Worm (Caenorhabditis elegans) whole organism, L1 larva: ENCODE data around the gene vars-1.
A peak's percentile ranks its signal among the peaks of the same experiment; 100 is the strongest.

Experiments used
- C04F5.9 ChIP-seq: sonication (generic microtip); optimal IDR thresholded peaks from 2 replicates; lab custom pipeline; 2016; ENCODE audit warnings: missing genetic modification characterization, missing compliant biosample characterization
- C16A3.4 ChIP-seq: fragments of 150-350 bp; optimal IDR thresholded peaks from 2 replicates; lab custom pipeline; 2014; ENCODE audit warnings: missing biosample characterization, missing genetic modification characterization
- C34B4.2 ChIP-seq: sonication (generic microtip); optimal IDR thresholded peaks from 2 replicates; lab custom pipeline; 2017; ENCODE audit warnings: mild to moderate bottlenecking, missing genetic modification characterization, missing compliant biosample characterization
- Y116A8C.19 ChIP-seq: sonication (generic microtip); optimal IDR thresholded peaks from 2 replicates; lab custom pipeline; 2016; ENCODE audit warnings: missing compliant biosample characterization, missing genetic modification characterization, borderline replicate concordance
- ama-1 ChIP-seq: fragments of 150-350 bp; optimal IDR thresholded peaks from 2 replicates; lab custom pipeline; 2014
- blmp-1 ChIP-seq: fragments of 150-350 bp; optimal IDR thresholded peaks from 2 replicates; lab custom pipeline; 2014; ENCODE audit warnings: missing biosample characterization, missing genetic modification characterization
- ceh-8 ChIP-seq: fragments of 200-800 bp; sonication (Bioruptor generic); optimal IDR thresholded peaks from 2 replicates; lab custom pipeline; 2018; ENCODE audit warnings: mild to moderate bottlenecking, missing genetic modification characterization, moderate library complexity, missing compliant biosample characterization
- ceh-88 ChIP-seq: fragments of 200-800 bp; sonication (Bioruptor generic); IDR thresholded peaks from 2 replicates; pipeline ENCODE4 v1.3.6; 2022; ENCODE audit warnings: missing genetic modification characterization, missing compliant biosample characterization
- ceh-90 ChIP-seq: sonication (generic microtip); optimal IDR thresholded peaks from 2 replicates; lab custom pipeline; 2016; ENCODE audit warnings: missing genetic modification characterization, missing compliant biosample characterization
- dpl-1 ChIP-seq, 3 experiments: fragments of 150-350 bp in 2 of 3; sonication (generic microtip) in 1 of 3; optimal IDR thresholded peaks; 2 replicates each; lab custom pipeline; 2014 to 2017; ENCODE audit warnings: missing biosample characterization in 3 of 3, missing genetic modification characterization in 3 of 3, missing genetic modification reagents in 3 of 3
- dsc-1 ChIP-seq: sonication (generic microtip); optimal IDR thresholded peaks from 2 replicates; lab custom pipeline; 2016; ENCODE audit warnings: mild to moderate bottlenecking, missing genetic modification characterization, missing compliant biosample characterization
- egl-13 ChIP-seq: sonication (generic microtip); optimal IDR thresholded peaks from 2 replicates; lab custom pipeline; 2016; ENCODE audit warnings: missing genotype, missing genetic modification reagents, missing genetic modification characterization, missing compliant biosample characterization
- egl-27 ChIP-seq, 2 experiments: fragments of 150-350 bp in 1 of 2; sonication (generic microtip); optimal IDR thresholded peaks; 3 replicates each; lab custom pipeline; 2017 to 2018; ENCODE audit warnings: missing biosample characterization in 2 of 2, missing genetic modification characterization in 2 of 2, missing genetic modification reagents in 2 of 2
- elt-3 ChIP-seq, 6 experiments: fragments of 150-350 bp in 1 of 6; sonication (generic microtip); optimal IDR thresholded peaks; 2 replicates each; lab custom pipeline; 2017 to 2018; ENCODE audit warnings: missing biosample characterization in 6 of 6, missing genetic modification characterization in 6 of 6, inconsistent platforms in 1 of 6
- ets-5 ChIP-seq: fragments of 200-800 bp; sonication (Bioruptor generic); IDR thresholded peaks from 2 replicates; pipeline ENCODE4 v1.3.6; 2022; ENCODE audit warnings: missing genetic modification characterization, missing compliant biosample characterization
- hpl-2 ChIP-seq: fragments of 150-350 bp; optimal IDR thresholded peaks from 2 replicates; lab custom pipeline; 2014; ENCODE audit warnings: missing biosample characterization, missing genetic modification reagents, missing genetic modification characterization
- irx-1 ChIP-seq: sonication (generic microtip); optimal IDR thresholded peaks from 2 replicates; lab custom pipeline; 2016; ENCODE audit warnings: missing genetic modification characterization, missing compliant biosample characterization
- lin-15B ChIP-seq: fragments of 150-350 bp; sonication (generic microtip); optimal IDR thresholded peaks from 3 replicates; lab custom pipeline; 2014; ENCODE audit warnings: missing biosample characterization, missing genetic modification characterization
- lin-35 ChIP-seq, 2 experiments: fragments of 150-350 bp; optimal IDR thresholded peaks; 2 replicates each; lab custom pipeline; 2014; ENCODE audit warnings: missing biosample characterization in 2 of 2, missing genetic modification characterization in 2 of 2, missing genetic modification reagents in 2 of 2
- lin-39 ChIP-seq: fragments of 150-350 bp; optimal IDR thresholded peaks from 2 replicates; lab custom pipeline; 2014; ENCODE audit warnings: missing biosample characterization, missing genetic modification reagents, missing genetic modification characterization
- mab-9 ChIP-seq: fragments of 200-800 bp; sonication (Bioruptor generic); IDR thresholded peaks from 2 replicates; pipeline ENCODE4 v1.3.6; 2022; ENCODE audit warnings: missing genetic modification reagents, missing genetic modification characterization, missing compliant biosample characterization
- mdl-1 ChIP-seq, 2 experiments: fragments of 150-350 bp; optimal IDR thresholded peaks; 2 replicates each; lab custom pipeline; 2014 to 2017; ENCODE audit warnings: missing biosample characterization in 2 of 2, missing genetic modification characterization in 2 of 2, inconsistent platforms in 1 of 2
- mef-2 ChIP-seq: fragments of 150-350 bp; optimal IDR thresholded peaks from 2 replicates; lab custom pipeline; 2014; ENCODE audit warnings: missing biosample characterization, missing genetic modification characterization
- mep-1 ChIP-seq: fragments of 150-350 bp; optimal IDR thresholded peaks from 2 replicates; lab custom pipeline; 2014; ENCODE audit warnings: missing biosample characterization, missing genetic modification characterization
- nhr-11 ChIP-seq: fragments of 150-350 bp; optimal IDR thresholded peaks from 2 replicates; lab custom pipeline; 2014; ENCODE audit warnings: missing biosample characterization, missing genetic modification characterization
- nhr-12 ChIP-seq: sonication (generic microtip); optimal IDR thresholded peaks from 2 replicates; lab custom pipeline; 2017; ENCODE audit warnings: missing biosample characterization, missing genetic modification characterization
- nhr-19 ChIP-seq: fragments of 200-800 bp; sonication (Bioruptor generic); conservative IDR thresholded peaks from 2 replicates; pipeline ENCODE4 v1.3.6; 2022; ENCODE audit warnings: missing genetic modification characterization, missing compliant biosample characterization
- nhr-20 ChIP-seq: sonication (generic microtip); optimal IDR thresholded peaks from 2 replicates; lab custom pipeline; 2016; ENCODE audit warnings: mild to moderate bottlenecking, missing genetic modification characterization, missing compliant biosample characterization
- nhr-237 ChIP-seq: fragments of 150-350 bp; optimal IDR thresholded peaks from 2 replicates; lab custom pipeline; 2014; ENCODE audit warnings: missing biosample characterization, missing genetic modification characterization
- nhr-47 ChIP-seq: sonication (generic microtip); optimal IDR thresholded peaks from 2 replicates; lab custom pipeline; 2016; ENCODE audit warnings: mild to moderate bottlenecking, missing genetic modification characterization, moderate library complexity, missing compliant biosample characterization
- nhr-71 ChIP-seq: sonication (generic microtip); optimal IDR thresholded peaks from 2 replicates; lab custom pipeline; 2016; ENCODE audit warnings: mild to moderate bottlenecking, missing genetic modification characterization, moderate library complexity, missing compliant biosample characterization
- nhr-84 ChIP-seq: sonication (generic microtip); optimal IDR thresholded peaks from 2 replicates; lab custom pipeline; 2017; ENCODE audit warnings: missing biosample characterization, missing genetic modification characterization
- nhr-85 ChIP-seq: sonication (generic microtip); peaks from one replicate; lab custom pipeline; 2016; ENCODE audit warnings: missing genetic modification characterization, inconsistent platforms, missing compliant biosample characterization
- nhr-90 ChIP-seq: sonication (generic microtip); optimal IDR thresholded peaks from 2 replicates; lab custom pipeline; 2016; ENCODE audit warnings: mild to moderate bottlenecking, missing genetic modification characterization, missing compliant biosample characterization; ENCODE audit not compliant: poor library complexity
- pag-3 ChIP-seq: sonication (generic microtip); optimal IDR thresholded peaks from 2 replicates; lab custom pipeline; 2017; ENCODE audit warnings: missing genetic modification characterization, mild to moderate bottlenecking, missing compliant biosample characterization, antibody characterized with exemption, borderline replicate concordance; ENCODE audit not compliant: insufficient read depth
- pax-3 ChIP-seq: fragments of 200-800 bp; sonication (Bioruptor generic); optimal IDR thresholded peaks from 2 replicates; lab custom pipeline; 2018; ENCODE audit warnings: mild to moderate bottlenecking, missing genetic modification characterization, moderate library complexity, missing compliant biosample characterization
- pqm-1 ChIP-seq: sonication (generic microtip); optimal IDR thresholded peaks from 3 replicates; lab custom pipeline; 2017; ENCODE audit warnings: missing biosample characterization, missing genetic modification characterization
- rnt-1 ChIP-seq: sonication (generic microtip); optimal IDR thresholded peaks from 2 replicates; lab custom pipeline; 2016; ENCODE audit warnings: mild to moderate bottlenecking, missing genetic modification characterization, moderate library complexity, missing compliant biosample characterization
- skn-1 ChIP-seq: fragments of 150-350 bp; optimal IDR thresholded peaks from 2 replicates; lab custom pipeline; 2014; ENCODE audit warnings: missing biosample characterization, missing genetic modification characterization
- sptf-1 ChIP-seq: fragments of 150-350 bp; optimal IDR thresholded peaks from 2 replicates; lab custom pipeline; 2014; ENCODE audit warnings: missing biosample characterization, missing genetic modification characterization
- sup-37 ChIP-seq: fragments of 200-800 bp; sonication (Bioruptor generic); optimal IDR thresholded peaks from 2 replicates; lab custom pipeline; 2018; ENCODE audit warnings: mild to moderate bottlenecking, missing genetic modification characterization, missing compliant biosample characterization
- tbx-2 ChIP-seq: sonication (generic microtip); optimal IDR thresholded peaks from 2 replicates; lab custom pipeline; 2016; ENCODE audit warnings: missing genetic modification characterization, missing compliant biosample characterization
- tlp-1 ChIP-seq: fragments of 150-350 bp; optimal IDR thresholded peaks from 2 replicates; lab custom pipeline; 2014; ENCODE audit warnings: missing biosample characterization, missing genetic modification characterization
- unc-130 ChIP-seq: fragments of 150-350 bp; optimal IDR thresholded peaks from 2 replicates; lab custom pipeline; 2017; ENCODE audit warnings: missing biosample characterization, missing genetic modification characterization, inconsistent platforms
- unc-62 ChIP-seq: fragments of 150-350 bp; optimal IDR thresholded peaks from 2 replicates; lab custom pipeline; 2014; ENCODE audit warnings: missing biosample characterization, missing genetic modification reagents, missing genetic modification characterization
- xbp-1 ChIP-seq: sonication (generic microtip); optimal IDR thresholded peaks from 2 replicates; lab custom pipeline; 2016; ENCODE audit warnings: missing genetic modification characterization, missing compliant biosample characterization
- zag-1 ChIP-seq: fragments of 150-350 bp; optimal IDR thresholded peaks from 2 replicates; lab custom pipeline; 2014; ENCODE audit warnings: missing biosample characterization, missing genetic modification characterization
- ztf-4 ChIP-seq: fragments of 150-350 bp; optimal IDR thresholded peaks from 2 replicates; lab custom pipeline; 2014; ENCODE audit warnings: missing biosample characterization, missing genetic modification characterization

The vars-1 gene

ce11 chrV:8079813-8080212, 48.6 kb downstream of the vars-1 start:
- no peak for TF ChIP-seq lin-35 (GFP tag; optimal IDR thresholded peaks at IDR 0.05; lab: Kevin White, UChicago)
- peak; percentile 25 for TF ChIP-seq nhr-19 (GFP tag; lab: Robert Waterston, UW)
- no peak for TF ChIP-seq Y116A8C.19 (tag; lab: Kevin White, UChicago)
- no peak for TF ChIP-seq C16A3.4
- TF ChIP-seq sup-37 (GFP tag; lab: Kevin White, UChicago): no peak
- TF ChIP-seq C34B4.2 (tag; lab: Kevin White, UChicago): no peak
- TF ChIP-seq ets-5: no peak
- TF ChIP-seq hpl-2 (GFP tag; lab: Kevin White, UChicago): no peak
- no peak for TF ChIP-seq pag-3 (tag; lab: Kevin White, UChicago)
- TF ChIP-seq pax-3 (tag; lab: Kevin White, UChicago): no peak
- TF ChIP-seq mef-2 (tag; lab: Kevin White, UChicago): no peak
- TF ChIP-seq tbx-2 (tag; lab: Kevin White, UChicago): no peak
- TF ChIP-seq ceh-8 (GFP tag; lab: Kevin White, UChicago): no peak
- no peak for TF ChIP-seq nhr-12 (tag; lab: Kevin White, UChicago)
- TF ChIP-seq nhr-71 (tag; lab: Kevin White, UChicago): peak; percentile 56
- no peak for TF ChIP-seq irx-1
- TF ChIP-seq egl-13: no peak
- TF ChIP-seq nhr-85: peak; percentile 86
- no peak for TF ChIP-seq mdl-1 (tag; optimal IDR thresholded peaks at IDR 0.05; lab: Kevin White, UChicago)
- TF ChIP-seq mab-9 (GFP tag; lab: Robert Waterston, UW): no peak
- peak; percentile 29 for TF ChIP-seq nhr-90 (tag; lab: Kevin White, UChicago)
- no peak for TF ChIP-seq nhr-84 (tag; lab: Kevin White, UChicago)
- no peak for TF ChIP-seq dpl-1 (GFP tag; optimal IDR thresholded peaks at IDR 0.05; lab: Kevin White, UChicago)
- TF ChIP-seq nhr-47 (tag; lab: Kevin White, UChicago): no peak
- TF ChIP-seq nhr-11: no peak
- TF ChIP-seq rnt-1: no peak
- no peak for TF ChIP-seq egl-27 (tag; optimal IDR thresholded peaks at IDR 0.05; lab: Kevin White, UChicago)
- peak in 5 of 6 experiments; percentile 8 to 54 (median 38) for TF ChIP-seq elt-3 (tag; optimal IDR thresholded peaks at IDR 0.05; lab: Kevin White, UChicago)
- TF ChIP-seq sptf-1 (tag; lab: Kevin White, UChicago): no peak
- TF ChIP-seq blmp-1 (tag; lab: Kevin White, UChicago): peak; percentile 27
- no peak for TF ChIP-seq tlp-1
- no peak for TF ChIP-seq lin-15B (tag; lab: Kevin White, UChicago)
- peak; percentile 65 for TF ChIP-seq nhr-20 (tag; lab: Kevin White, UChicago)
- no peak for TF ChIP-seq unc-130 (tag; lab: Kevin White, UChicago)
- TF ChIP-seq ceh-90: no peak
- no peak for TF ChIP-seq dsc-1 (tag; lab: Kevin White, UChicago)
- TF ChIP-seq lin-39: no peak
- TF ChIP-seq mep-1 (tag; lab: Kevin White, UChicago): no peak
- TF ChIP-seq zag-1: no peak
- TF ChIP-seq unc-62 (GFP tag; lab: Kevin White, UChicago): no peak
- no peak for TF ChIP-seq xbp-1 (tag; lab: Kevin White, UChicago)
- no peak for TF ChIP-seq ama-1 (lab: Kevin White, UChicago)
- no peak for TF ChIP-seq C04F5.9 (tag; lab: Kevin White, UChicago)
- no peak for TF ChIP-seq skn-1 (tag; lab: Kevin White, UChicago)
- no peak for TF ChIP-seq ceh-88 (GFP tag; lab: Robert Waterston, UW)
- TF ChIP-seq pqm-1 (tag; lab: Kevin White, UChicago): no peak
- TF ChIP-seq ztf-4 (tag; lab: Kevin White, UChicago): no peak
- no peak for TF ChIP-seq nhr-237 (tag; lab: Kevin White, UChicago)
